Worm (Caenorhabditis elegans) whole organism, mixed stage, embryonic: ENCODE data around the gene irld-19.

ENCODE experiments used
- lsy-2 ChIP-seq: fragments of 150-350 bp; optimal IDR thresholded peaks from 2 replicates; lab custom pipeline; 2014; ENCODE audit warnings: missing biosample characterization, missing genetic modification characterization
- pha-4 ChIP-seq: fragments of 150-350 bp; optimal IDR thresholded peaks from 2 replicates; lab custom pipeline; 2018; ENCODE audit warnings: missing biosample characterization, missing genetic modification reagents, missing genetic modification characterization

- TF ChIP-seq pha-4 (tag; lab: Kevin White, UChicago), result no peak
- TF ChIP-seq lsy-2, result no peak
Measured at ce11 chrIII:12746369-12746855, 17.7 kb downstream of the irld-19 start, which contains the start of gene Y111B2A.21.
